Worm (Caenorhabditis elegans) whole organism, L1 larva: ENCODE measurements around the gene T26C5.2.
A peak's percentile ranks its signal among the peaks of the same experiment; 100 is the strongest.

Experiments
- C16A3.4 ChIP-seq: fragments of 150-350 bp; optimal IDR thresholded peaks from 2 replicates; lab custom pipeline; 2014; ENCODE audit warnings: missing biosample characterization, missing genetic modification characterization
- C34B4.2 ChIP-seq: sonication (generic microtip); optimal IDR thresholded peaks from 2 replicates; lab custom pipeline; 2017; ENCODE audit warnings: mild to moderate bottlenecking, missing genetic modification characterization, missing compliant biosample characterization
- aha-1 ChIP-seq: fragments of 150-350 bp; optimal IDR thresholded peaks from 2 replicates; lab custom pipeline; 2014; ENCODE audit warnings: missing biosample characterization, missing genetic modification characterization
- blmp-1 ChIP-seq: fragments of 150-350 bp; optimal IDR thresholded peaks from 2 replicates; lab custom pipeline; 2014; ENCODE audit warnings: missing biosample characterization, missing genetic modification characterization
- ceh-63 ChIP-seq: fragments of 200-800 bp; sonication (Bioruptor generic); optimal IDR thresholded peaks from 2 replicates; lab custom pipeline; 2018; ENCODE audit warnings: mild to moderate bottlenecking, missing genetic modification characterization, missing compliant biosample characterization
- dpl-1 ChIP-seq, 3 experiments: fragments of 150-350 bp in 2 of 3; sonication (generic microtip) in 1 of 3; optimal IDR thresholded peaks; 2 replicates each; lab custom pipeline; 2014 to 2017; ENCODE audit warnings: missing biosample characterization in 3 of 3, missing genetic modification characterization in 3 of 3, missing genetic modification reagents in 3 of 3
- dsc-1 ChIP-seq: sonication (generic microtip); optimal IDR thresholded peaks from 2 replicates; lab custom pipeline; 2016; ENCODE audit warnings: mild to moderate bottlenecking, missing genetic modification characterization, missing compliant biosample characterization
- efl-1 ChIP-seq, 4 experiments: fragments of 150-350 bp; optimal IDR thresholded peaks in 3 of 4; peaks in 1 of 4; 1 replicate in 1 of 4; 2 replicates in 3 of 4; lab custom pipeline; 2014; ENCODE audit warnings: missing biosample characterization in 2 of 4, missing genetic modification characterization in 2 of 4, missing genetic modification reagents in 2 of 4
- egl-27 ChIP-seq, 2 experiments: fragments of 150-350 bp in 1 of 2; sonication (generic microtip); optimal IDR thresholded peaks; 3 replicates each; lab custom pipeline; 2017 to 2018; ENCODE audit warnings: missing biosample characterization in 2 of 2, missing genetic modification characterization in 2 of 2, missing genetic modification reagents in 2 of 2
- elt-3 ChIP-seq, 6 experiments: fragments of 150-350 bp in 1 of 6; sonication (generic microtip); optimal IDR thresholded peaks; 2 replicates each; lab custom pipeline; 2017 to 2018; ENCODE audit warnings: missing biosample characterization in 6 of 6, missing genetic modification characterization in 6 of 6, inconsistent platforms in 1 of 6
- grh-1 ChIP-seq: fragments of 200-800 bp; sonication (Bioruptor generic); IDR thresholded peaks from 2 replicates; pipeline ENCODE4 v1.3.6; 2022; ENCODE audit warnings: missing genetic modification reagents, missing genetic modification characterization, missing compliant biosample characterization
- hlh-4 ChIP-seq: sonication (generic microtip); optimal IDR thresholded peaks from 2 replicates; lab custom pipeline; 2016; ENCODE audit warnings: mild to moderate bottlenecking, missing genetic modification characterization, missing compliant biosample characterization
- mef-2 ChIP-seq: fragments of 150-350 bp; optimal IDR thresholded peaks from 2 replicates; lab custom pipeline; 2014; ENCODE audit warnings: missing biosample characterization, missing genetic modification characterization
- nhr-19 ChIP-seq: fragments of 200-800 bp; sonication (Bioruptor generic); conservative IDR thresholded peaks from 2 replicates; pipeline ENCODE4 v1.3.6; 2022; ENCODE audit warnings: missing genetic modification characterization, missing compliant biosample characterization
- nhr-20 ChIP-seq: sonication (generic microtip); optimal IDR thresholded peaks from 2 replicates; lab custom pipeline; 2016; ENCODE audit warnings: mild to moderate bottlenecking, missing genetic modification characterization, missing compliant biosample characterization
- nhr-85 ChIP-seq: sonication (generic microtip); peaks from one replicate; lab custom pipeline; 2016; ENCODE audit warnings: missing genetic modification characterization, inconsistent platforms, missing compliant biosample characterization
- pqm-1 ChIP-seq: sonication (generic microtip); optimal IDR thresholded peaks from 3 replicates; lab custom pipeline; 2017; ENCODE audit warnings: missing biosample characterization, missing genetic modification characterization
- snu-23 ChIP-seq: sonication (generic microtip); optimal IDR thresholded peaks from 2 replicates; lab custom pipeline; 2016; ENCODE audit warnings: missing genetic modification characterization, missing compliant biosample characterization
- sup-37 ChIP-seq: fragments of 200-800 bp; sonication (Bioruptor generic); optimal IDR thresholded peaks from 2 replicates; lab custom pipeline; 2018; ENCODE audit warnings: mild to moderate bottlenecking, missing genetic modification characterization, missing compliant biosample characterization
- swsn-7 ChIP-seq: sonication (generic microtip); optimal IDR thresholded peaks from 2 replicates; lab custom pipeline; 2016; ENCODE audit warnings: missing genetic modification characterization, missing compliant biosample characterization
- tlp-1 ChIP-seq: fragments of 150-350 bp; optimal IDR thresholded peaks from 2 replicates; lab custom pipeline; 2014; ENCODE audit warnings: missing biosample characterization, missing genetic modification characterization
- unc-30 ChIP-seq: sonication (generic microtip); optimal IDR thresholded peaks from 2 replicates; lab custom pipeline; 2017; ENCODE audit warnings: missing biosample characterization, missing genetic modification characterization
- unc-86 ChIP-seq: sonication (generic microtip); optimal IDR thresholded peaks from 2 replicates; lab custom pipeline; 2016; ENCODE audit warnings: missing genetic modification characterization, missing compliant biosample characterization
- vab-15 ChIP-seq: sonication (generic microtip); optimal IDR thresholded peaks from 2 replicates; lab custom pipeline; 2017; ENCODE audit warnings: missing genotype, mild to moderate bottlenecking, missing genetic modification characterization, missing compliant biosample characterization
- zip-4 ChIP-seq: fragments of 200-800 bp; sonication (Bioruptor generic); optimal IDR thresholded peaks from 2 replicates; lab custom pipeline; 2018; ENCODE audit warnings: mild to moderate bottlenecking, missing genetic modification characterization, moderate library complexity, missing compliant biosample characterization
- ztf-4 ChIP-seq: fragments of 150-350 bp; optimal IDR thresholded peaks from 2 replicates; lab custom pipeline; 2014; ENCODE audit warnings: missing biosample characterization, missing genetic modification characterization

T26C5.2 gene

DNA sequence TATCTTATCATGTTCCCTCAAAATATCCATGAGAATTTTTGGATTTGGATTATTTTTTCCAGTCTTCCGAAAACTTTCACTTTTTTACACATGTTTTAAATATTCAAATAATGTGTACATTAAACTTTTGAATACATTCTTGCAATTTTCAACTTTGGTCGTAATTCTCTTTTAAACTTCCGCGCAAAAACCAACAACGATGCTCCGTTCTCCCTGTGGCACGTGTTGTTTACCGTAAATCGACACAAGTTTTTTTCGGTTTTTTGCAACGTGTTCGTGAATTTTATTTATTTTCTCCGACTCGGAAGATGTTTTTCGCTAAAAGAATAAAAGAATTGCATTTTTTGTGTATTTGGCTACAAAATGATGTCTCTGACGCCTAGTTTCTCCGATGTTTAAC is 9.8 kb downstream of the T26C5.2 start (continued):
- TF ChIP-seq dsc-1 (tag; lab: Kevin White, UChicago), result peak; percentile 10
- TF ChIP-seq mef-2 (tag; lab: Kevin White, UChicago), result no peak
- no peak for TF ChIP-seq vab-15 (tag; lab: Kevin White, UChicago)
- TF ChIP-seq aha-1 (tag; lab: Kevin White, UChicago), result no peak
- TF ChIP-seq pqm-1 (tag; lab: Kevin White, UChicago), result no peak
- TF ChIP-seq nhr-85 (tag; lab: Kevin White, UChicago), result peak; percentile 75
- no peak for TF ChIP-seq tlp-1 (tag; lab: Kevin White, UChicago)

DNA sequence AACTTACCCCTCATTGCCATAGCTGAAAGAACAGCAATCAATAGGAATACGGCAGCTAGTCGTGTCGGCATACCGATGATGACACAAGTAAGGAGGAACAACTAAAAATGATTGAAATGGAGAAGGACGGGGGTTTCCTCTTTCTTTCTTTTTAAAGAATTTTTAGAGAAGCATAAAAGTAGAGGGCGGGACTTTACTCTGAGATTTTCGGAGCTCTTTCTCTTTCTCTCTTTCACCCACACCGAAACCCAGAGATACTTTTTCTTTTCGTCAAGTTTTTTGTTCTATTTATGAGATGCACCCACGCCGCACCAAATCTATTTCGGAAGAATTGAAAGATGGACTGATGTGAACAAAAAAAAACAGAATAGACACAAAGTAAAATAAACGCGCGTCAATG is 13.6 kb downstream of the T26C5.2 start, which contains the start of gene T26C5.5:
TSS of gene T26C5.5 (minus strand) at position 101 of the 400 bp plus-strand sequence.
- TF ChIP-seq vab-15 (tag; lab: Kevin White, UChicago) (no peak), C16A3.4 (tag; lab: Kevin White, UChicago) (no peak), unc-30 (tag; lab: Kevin White, UChicago) (no peak), nhr-19 (GFP tag; lab: Robert Waterston, UW) (no peak), efl-1 (optimal IDR thresholded peaks at IDR 0.05; lab: Kevin White, UChicago) (no peak), efl-1 (GFP tag; optimal IDR thresholded peaks at IDR 0.05 in 1 of 2; lab: Kevin White, UChicago) (no peak), swsn-7 (tag; lab: Kevin White, UChicago) (no peak), hlh-4 (tag; lab: Kevin White, UChicago) (no peak), dpl-1 (GFP tag; optimal IDR thresholded peaks at IDR 0.05; lab: Kevin White, UChicago) (no peak), pqm-1 (tag; lab: Kevin White, UChicago) (no peak), ceh-63 (GFP tag; lab: Kevin White, UChicago) (no peak)

DNA sequence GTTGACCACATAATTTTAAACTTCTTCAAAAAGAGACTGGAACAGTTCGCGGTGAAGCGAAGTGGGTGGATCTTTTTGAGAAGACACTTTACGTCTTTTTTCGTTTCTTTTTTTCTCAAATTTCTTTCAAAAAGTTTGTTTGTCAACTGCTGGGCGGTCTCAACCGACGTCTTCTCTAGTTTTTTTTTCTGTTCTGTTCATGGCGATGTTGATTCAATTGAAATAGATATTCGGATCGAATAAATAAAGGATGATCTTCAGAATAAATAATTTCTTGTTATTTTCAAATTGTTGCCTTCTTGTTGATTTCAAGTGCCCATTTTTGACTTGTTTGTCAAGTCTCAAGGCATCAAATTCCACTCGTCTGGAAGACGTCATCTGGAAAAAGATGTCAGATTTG is 17.4 kb downstream of the T26C5.2 start, which contains the start of gene T26C5.4:
TSS of gene T26C5.4 (minus strand) at position 101 of the 400 bp plus-strand sequence.
- TF ChIP-seq unc-86 (tag; lab: Kevin White, UChicago), result no peak
- no peak for TF ChIP-seq ztf-4 (tag; lab: Kevin White, UChicago)
- no peak for TF ChIP-seq C34B4.2 (tag; lab: Kevin White, UChicago)
- no peak for TF ChIP-seq elt-3 (tag; optimal IDR thresholded peaks at IDR 0.05; lab: Kevin White, UChicago)
- no peak for TF ChIP-seq pqm-1 (tag; lab: Kevin White, UChicago)
- no peak for TF ChIP-seq egl-27 (tag; optimal IDR thresholded peaks at IDR 0.05; lab: Kevin White, UChicago)
- no peak for TF ChIP-seq sup-37
- TF ChIP-seq, all 84 proteins: peak for 0

- TF ChIP-seq blmp-1 (tag; lab: Kevin White, UChicago) (peak; percentile 77), nhr-85 (tag; lab: Kevin White, UChicago) (peak; percentile 81), nhr-20 (no peak)
- TF ChIP-seq, all 84 proteins: peak for 2
These were observed 18.5 kb downstream of the T26C5.2 start for ce11 chrII:9251529-9251928.

DNA sequence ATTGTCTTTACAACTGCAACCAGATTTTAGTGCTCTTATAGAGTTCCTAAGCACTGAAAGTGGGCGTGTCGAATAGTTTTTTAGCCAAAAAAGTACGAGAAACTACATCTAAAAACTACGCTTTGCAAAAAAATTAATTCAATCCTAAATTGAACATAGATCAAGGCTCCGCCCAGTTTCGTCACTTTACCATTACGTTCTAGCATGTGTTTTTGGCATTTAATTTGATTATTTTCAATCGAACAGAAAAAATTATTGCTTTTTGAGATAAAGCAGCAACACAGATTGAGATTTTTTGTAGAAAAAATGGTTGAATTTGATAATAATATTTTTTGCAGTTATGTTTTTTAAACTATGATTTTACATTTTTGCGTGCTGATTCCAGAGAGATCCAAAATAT is 21.2 kb downstream of the T26C5.2 start, which contains the start of gene nlp-82:
TSS of gene nlp-82 (minus strand) at position 101 of the 400 bp plus-strand sequence.
- TF ChIP-seq mef-2 (tag; lab: Kevin White, UChicago) (no peak), zip-4 (no peak)

- TF ChIP-seq efl-1 (optimal IDR thresholded peaks at IDR 0.05; lab: Kevin White, UChicago) (no peak), efl-1 (GFP tag; optimal IDR thresholded peaks at IDR 0.05 in 1 of 2; lab: Kevin White, UChicago) (peak in 1 of 2 experiments; percentile 33), blmp-1 (tag; lab: Kevin White, UChicago) (peak; percentile 41), hlh-4 (tag; lab: Kevin White, UChicago) (no peak), dsc-1 (tag; lab: Kevin White, UChicago) (peak; percentile 45), snu-23 (GFP tag; lab: Kevin White, UChicago) (no peak)
- TF ChIP-seq, all 84 proteins: peak for 3
These were observed 25.1 kb downstream of the T26C5.2 start for ce11 chrII:9258034-9258556.

DNA sequence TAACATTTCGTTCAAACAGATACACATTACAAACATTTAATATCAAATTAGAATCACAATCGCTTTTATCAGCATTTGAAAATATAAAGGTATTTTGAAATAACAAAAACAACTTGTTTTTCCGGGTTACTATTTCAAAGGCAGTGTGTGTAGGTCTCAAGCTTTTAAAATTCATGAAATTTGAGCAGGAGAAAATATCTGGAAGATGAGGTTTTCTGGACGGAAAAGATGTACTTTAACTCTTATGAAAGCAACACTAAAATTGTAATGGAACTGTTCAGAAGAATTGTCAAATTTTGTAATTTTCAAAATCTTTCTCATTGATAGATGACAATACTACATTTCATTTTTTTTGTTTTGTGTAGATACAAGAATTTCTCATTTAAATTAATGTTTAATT is 25.5 kb downstream of the T26C5.2 start:
- TF ChIP-seq grh-1 (no peak), nhr-85 (tag; lab: Kevin White, UChicago) (peak; percentile 46)
